Worm (Caenorhabditis elegans) whole organism, L4/young adult: ENCODE results near the gene nspg-11.

Source experiments
- W03F9.2 ChIP-seq: fragments of 150-350 bp; optimal IDR thresholded peaks from 2 replicates; lab custom pipeline; 2014; ENCODE audit warnings: missing biosample characterization, missing genetic modification characterization
- him-1 ChIP-seq: sonication (generic microtip); optimal IDR thresholded peaks from 2 replicates; lab custom pipeline; 2016; ENCODE audit warnings: missing genotype, missing genetic modification reagents, missing genetic modification characterization, missing compliant biosample characterization

ce11 chrIV:9335552-9336251 is 11.8 kb upstream of the nspg-11 start, which contains the start of the genes coa-4 and T20D3.14:
- TF ChIP-seq him-1 (tag; lab: Kevin White, UChicago) (no peak), W03F9.2 (tag; lab: Kevin White, UChicago) (no peak)
